Worm (Caenorhabditis elegans): ENCODE results near the gene cls-2.

cls-2 gene

ce11 chrIII:9053740-9054252 lies 1.1 kb upstream of the cls-2 start, which contains the start of gene R107.5 (continued):
- TF ChIP-seq nhr-85 (tag) (peak; percentile 98), nhr-19 (GFP tag; conservative IDR thresholded peaks at IDR 0.05) (peak; percentile 92), nhr-71 (tag; optimal IDR thresholded peaks at IDR 0.05) (peak; percentile 98), lir-3 (tag; optimal IDR thresholded peaks at IDR 0.05; ENCODE audit: poor library complexity) (peak; percentile 49), dsc-1 (tag; optimal IDR thresholded peaks at IDR 0.05) (peak; percentile 92), fkh-10 (GFP tag; optimal IDR thresholded peaks at IDR 0.05) (peak; percentile 4), efl-1 (optimal IDR thresholded peaks at IDR 0.05) (peak; percentile 75 to 80), efl-1 (GFP tag; optimal IDR thresholded peaks at IDR 0.05 in 1 of 2) (peak; percentile 73 to 95), ceh-90 (tag; optimal IDR thresholded peaks at IDR 0.05) (no peak), ama-1 (optimal IDR thresholded peaks at IDR 0.05) (no peak), efl-3 (GFP tag; optimal IDR thresholded peaks at IDR 0.05) (no peak), jun-1 (tag; optimal IDR thresholded peaks at IDR 0.05) (peak; percentile 91), tlp-1 (tag; optimal IDR thresholded peaks at IDR 0.05) (peak; percentile 22), nhr-90 (tag; optimal IDR thresholded peaks at IDR 0.05; ENCODE audit: poor library complexity) (peak; percentile 94), egl-13 (tag; optimal IDR thresholded peaks at IDR 0.05) (peak; percentile 73), skn-1 (tag; optimal IDR thresholded peaks at IDR 0.05) (peak; percentile 95), sox-4 (tag; optimal IDR thresholded peaks at IDR 0.05) (peak; percentile 22), pqm-1 (tag; optimal IDR thresholded peaks at IDR 0.05) (peak; percentile 41), C04F5.9 (tag; optimal IDR thresholded peaks at IDR 0.05) (peak; percentile 46), nhr-47 (tag; optimal IDR thresholded peaks at IDR 0.05) (peak; percentile 95), elt-3 (tag; optimal IDR thresholded peaks at IDR 0.05) (peak in 4 of 6 experiments; percentile 50 to 96 (median 81)), rnt-1 (tag; optimal IDR thresholded peaks at IDR 0.05) (peak; percentile 83), aly-2 (tag; optimal IDR thresholded peaks at IDR 0.05) (peak; percentile 54), mdl-1 (tag; optimal IDR thresholded peaks at IDR 0.05) (peak; percentile 83 to 99), ceh-88 (GFP tag; IDR thresholded peaks at IDR 0.05) (peak; percentile 84), nhr-84 (tag; optimal IDR thresholded peaks at IDR 0.05) (no peak), ceh-82 (tag; optimal IDR thresholded peaks at IDR 0.05) (peak; percentile 66 to 88 (median 88)), pag-3 (tag; optimal IDR thresholded peaks at IDR 0.05; ENCODE audit: borderline replicate concordance, insufficient read depth) (peak; percentile 27), lin-14 (GFP tag; optimal IDR thresholded peaks at IDR 0.05) (peak; percentile 98), vab-15 (tag; optimal IDR thresholded peaks at IDR 0.05) (no peak), tbx-2 (tag; optimal IDR thresholded peaks at IDR 0.05) (peak; percentile 89), unc-30 (tag; optimal IDR thresholded peaks at IDR 0.05) (no peak)

DNA sequence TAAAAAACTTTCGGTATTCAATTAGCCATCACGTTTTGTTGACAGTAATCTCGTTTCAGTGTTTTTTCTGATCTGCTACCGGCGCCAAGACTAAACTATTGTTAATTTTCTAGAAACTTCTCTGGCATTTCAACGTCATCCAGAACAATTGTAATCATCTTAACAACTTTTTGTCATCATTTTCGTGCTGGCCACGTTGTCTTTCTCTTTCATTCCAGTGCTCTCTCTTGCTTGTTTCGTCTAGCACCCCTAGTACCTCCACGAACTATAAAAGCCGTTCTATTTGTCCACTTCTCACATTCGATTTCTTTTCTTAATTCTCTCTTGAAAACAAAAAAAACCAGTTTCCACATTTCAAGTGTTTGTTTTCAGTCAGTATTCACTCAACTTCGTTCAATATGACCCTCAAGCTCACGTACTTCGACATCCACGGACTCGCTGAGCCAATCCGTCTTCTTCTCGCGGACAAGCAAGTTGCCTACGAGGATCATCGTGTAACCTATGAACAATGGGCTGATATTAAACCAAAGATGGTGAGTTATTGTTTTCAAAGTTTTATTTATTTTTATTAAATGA lies 4.2 kb downstream of the cls-2 start, which contains the start of gene gst-1:
Gene gst-1, plus strand, starts transcription at position 373 of the 576 bp plus-strand sequence.
- TF ChIP-seq nhr-20 (tag; optimal IDR thresholded peaks at IDR 0.05) (peak; percentile 67), elt-2 (tag; optimal IDR thresholded peaks at IDR 0.05) (peak; percentile 46), pax-3 (tag; optimal IDR thresholded peaks at IDR 0.05) (no peak), lin-35 (GFP tag; optimal IDR thresholded peaks at IDR 0.05) (peak in 1 of 2 experiments; percentile 33), aly-2 (tag; optimal IDR thresholded peaks at IDR 0.05) (no peak), nhr-76 (tag; optimal IDR thresholded peaks at IDR 0.05) (no peak), fkh-8 (tag; optimal IDR thresholded peaks at IDR 0.05) (no peak), tbx-2 (tag; optimal IDR thresholded peaks at IDR 0.05) (no peak), elt-3 (tag; optimal IDR thresholded peaks at IDR 0.05) (no peak), nhr-85 (tag) (no peak), efl-1 (optimal IDR thresholded peaks at IDR 0.05) (peak in 1 of 2 experiments; percentile 10), efl-1 (GFP tag; optimal IDR thresholded peaks at IDR 0.05 in 1 of 2) (peak in 1 of 2 experiments; percentile 56), efl-3 (GFP tag; optimal IDR thresholded peaks at IDR 0.05) (no peak), rnt-1 (tag; optimal IDR thresholded peaks at IDR 0.05) (peak; percentile 0), ceh-88 (GFP tag; IDR thresholded peaks at IDR 0.05) (no peak), sup-37 (GFP tag; optimal IDR thresholded peaks at IDR 0.05) (no peak), sptf-1 (tag; optimal IDR thresholded peaks at IDR 0.05) (no peak), lsy-2 (tag; optimal IDR thresholded peaks at IDR 0.05) (no peak), fkh-10 (GFP tag; optimal IDR thresholded peaks at IDR 0.05) (no peak), F16B12.6 (tag; optimal IDR thresholded peaks at IDR 0.05) (no peak), nhr-71 (tag; optimal IDR thresholded peaks at IDR 0.05) (peak; percentile 38), snu-23 (GFP tag; optimal IDR thresholded peaks at IDR 0.05) (peak; percentile 28), lin-14 (GFP tag; optimal IDR thresholded peaks at IDR 0.05) (peak; percentile 31), mdl-1 (tag; optimal IDR thresholded peaks at IDR 0.05) (peak in 1 of 2 experiments; percentile 22), C04F5.9 (tag; optimal IDR thresholded peaks at IDR 0.05) (no peak), ets-5 (GFP tag; IDR thresholded peaks at IDR 0.05) (no peak), swsn-7 (tag; optimal IDR thresholded peaks at IDR 0.05) (peak; percentile 10), unc-62 (GFP tag; optimal IDR thresholded peaks at IDR 0.05) (no peak), ceh-63 (GFP tag; optimal IDR thresholded peaks at IDR 0.05) (no peak), nhr-237 (tag; optimal IDR thresholded peaks at IDR 0.05) (no peak), egl-13 (tag; optimal IDR thresholded peaks at IDR 0.05) (no peak), skn-1 (tag; optimal IDR thresholded peaks at IDR 0.05) (peak; percentile 97)

Measured in whole organism, L1 larva.